Fruit fly (Drosophila melanogaster) S2 (cell line): ENCODE data around the gene Snx21.

Experiments used
- CG8478 ChIP-seq: fragments of >200 bp; optimal IDR thresholded peaks from 2 replicates; lab custom pipeline; 2018
- CTCF ChIP-seq, 2 experiments: fragments of >200 bp; optimal IDR thresholded peaks; 2 replicates each; lab custom pipeline; 2018

Gene Snx21

dm6 chr2L:2723100-2723499, 42.4 kb downstream of the Snx21 start:
- TF ChIP-seq CG8478 (lab: Kevin White, UChicago) (no peak), CTCF (optimal IDR thresholded peaks at IDR 0.05; lab: Kevin White, UChicago) (no peak)

- TF ChIP-seq CG8478 (lab: Kevin White, UChicago) (no peak), CTCF (optimal IDR thresholded peaks at IDR 0.05; lab: Kevin White, UChicago) (no peak)
These were observed 44.1 kb downstream of the Snx21 start for dm6 chr2L:2721317-2721716.

- no peak for TF ChIP-seq CTCF (optimal IDR thresholded peaks at IDR 0.05; lab: Kevin White, UChicago)
- TF ChIP-seq CG8478 (lab: Kevin White, UChicago), result no peak
These were observed 45.1 kb downstream of the Snx21 start for dm6 chr2L:2720368-2720767.
